Worm (Caenorhabditis elegans): ENCODE results near the gene trpp-12.

The trpp-12 gene

DNA sequence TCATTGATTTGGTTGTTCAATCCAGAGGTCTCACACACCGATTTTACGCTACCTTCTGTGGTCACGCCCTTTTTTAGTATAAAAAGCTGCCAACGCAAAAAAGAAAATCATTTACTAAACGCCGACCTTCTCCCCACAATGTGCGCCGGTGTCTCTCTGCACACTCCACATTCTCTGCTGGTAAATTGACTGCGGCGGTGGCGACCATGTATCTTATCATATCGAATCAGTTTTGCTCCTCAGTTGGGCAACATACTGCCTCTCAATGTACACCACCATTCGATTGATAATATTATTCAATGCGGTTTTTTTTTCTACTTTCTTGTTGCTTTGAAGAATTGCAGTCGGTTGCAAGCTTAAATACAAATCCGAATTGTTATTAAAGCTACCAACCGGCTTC lies 37.4 kb upstream of the trpp-12 start (continued):
- TF ChIP-seq nfyb-1 (GFP tag; IDR thresholded peaks at IDR 0.05): no peak
- TF ChIP-seq ekl-4 (GFP tag; IDR thresholded peaks at IDR 0.05): no peak
- TF ChIP-seq ceh-79 (tag; optimal IDR thresholded peaks at IDR 0.05): no peak
- TF ChIP-seq hlh-26 (GFP tag; conservative IDR thresholded peaks at IDR 0.05): no peak
- TF ChIP-seq nhr-80 (tag; optimal IDR thresholded peaks at IDR 0.05): peak; percentile 85
- TF ChIP-seq bed-2 (GFP tag; IDR thresholded peaks at IDR 0.05): no peak
- no peak for TF ChIP-seq F57A8.1 (GFP tag; optimal IDR thresholded peaks at IDR 0.05)
- TF ChIP-seq pha-4 (tag; optimal IDR thresholded peaks at IDR 0.05): no peak
- no peak for TF ChIP-seq rcor-1 (GFP tag; IDR thresholded peaks at IDR 0.05)
- TF ChIP-seq somi-1 (GFP tag; optimal IDR thresholded peaks at IDR 0.05): no peak
- no peak for TF ChIP-seq F22D6.2 (tag; optimal IDR thresholded peaks at IDR 0.05)
- no peak for TF ChIP-seq ceh-91 (GFP tag; IDR thresholded peaks at IDR 0.05)
- TF ChIP-seq atf-7 (tag; optimal IDR thresholded peaks at IDR 0.05): peak; percentile 16
- no peak for TF ChIP-seq Y56A3A.18 (GFP tag; IDR thresholded peaks at IDR 0.05)
- no peak for TF ChIP-seq F37B4.10 (GFP tag; IDR thresholded peaks at IDR 0.05)
- no peak for TF ChIP-seq ztf-28 (GFP tag; IDR thresholded peaks at IDR 0.05)
- peak; percentile 8 for TF ChIP-seq F23B12.7 (tag; optimal IDR thresholded peaks at IDR 0.05; ENCODE audit: insufficient read depth)
- no peak for TF ChIP-seq D2030.7 (GFP tag; IDR thresholded peaks at IDR 0.05)
- TF ChIP-seq madf-10 (tag; optimal IDR thresholded peaks at IDR 0.05): no peak
- no peak for TF ChIP-seq ceh-27 (GFP tag; optimal IDR thresholded peaks at IDR 0.05)
- TF ChIP-seq lir-1 (GFP tag; conservative IDR thresholded peaks at IDR 0.05): no peak
- no peak for TF ChIP-seq egl-18 (GFP tag; IDR thresholded peaks at IDR 0.05)
- no peak for TF ChIP-seq ets-4 (GFP tag; optimal IDR thresholded peaks at IDR 0.05)
- no peak for TF ChIP-seq hmg-1.2 (GFP tag; IDR thresholded peaks at IDR 0.05)
- TF ChIP-seq let-607 (tag; optimal IDR thresholded peaks at IDR 0.05): peak in 1 of 2 experiments; percentile 42
- no peak for TF ChIP-seq rec-8 (tag; optimal IDR thresholded peaks at IDR 0.05)

- TF ChIP-seq gei-17 (GFP tag; optimal IDR thresholded peaks at IDR 0.05) (no peak), snpc-1.3 (tag; optimal IDR thresholded peaks at IDR 0.05; ENCODE audit: insufficient read depth) (no peak), D2030.7 (GFP tag; IDR thresholded peaks at IDR 0.05) (no peak), lin-54 (GFP tag; optimal IDR thresholded peaks at IDR 0.05) (no peak), Y53F4B.3 (GFP tag; IDR thresholded peaks at IDR 0.05) (no peak), Y79H2A.3 (GFP tag; conservative IDR thresholded peaks at IDR 0.05) (no peak), fkh-3 (tag; optimal IDR thresholded peaks at IDR 0.05) (no peak)
Measured at ce11 chrX:2375300-2376035, 34.0 kb upstream of the trpp-12 start, which contains the start of gene F47G3.3. Gene F47G3.3, plus strand, starts transcription at chrX:2375985.

- TF ChIP-seq K11D2.4 (GFP tag; IDR thresholded peaks at IDR 0.05) (no peak), dox-1 (GFP tag; IDR thresholded peaks at IDR 0.05) (no peak), nhr-27 (tag; optimal IDR thresholded peaks at IDR 0.05) (no peak), attf-5 (GFP tag; optimal IDR thresholded peaks at IDR 0.05) (no peak), bed-1 (GFP tag; IDR thresholded peaks at IDR 0.05) (no peak), T07F8.4 (tag; optimal IDR thresholded peaks at IDR 0.05) (no peak), Y67H2A.10 (GFP tag; conservative IDR thresholded peaks at IDR 0.05) (no peak), ztf-18 (tag; optimal IDR thresholded peaks at IDR 0.05) (no peak), lir-1 (GFP tag; conservative IDR thresholded peaks at IDR 0.05) (no peak), snpc-1.1 (tag; optimal IDR thresholded peaks at IDR 0.05; ENCODE audit: insufficient read depth) (no peak), mcd-1 (GFP tag; IDR thresholded peaks at IDR 0.05) (no peak), gei-17 (GFP tag; optimal IDR thresholded peaks at IDR 0.05) (no peak), ceh-91 (GFP tag; IDR thresholded peaks at IDR 0.05) (no peak), ztf-26 (tag; optimal IDR thresholded peaks at IDR 0.05) (no peak)
Measured at ce11 chrX:2380818-2381217, 28.7 kb upstream of the trpp-12 start.
